Fruit fly (Drosophila melanogaster) Kc167 (cell line): Measurements from ENCODE around the gene CG13409.

ENCODE experiments used
- Sin3A ChIP-seq: fragments of >200 bp; optimal IDR thresholded peaks from 2 replicates; lab custom pipeline; 2018; ENCODE audit warnings: missing external identifiers
- h ChIP-seq: fragments of >200 bp; optimal IDR thresholded peaks from 3 replicates; lab custom pipeline; 2018; ENCODE audit warnings: missing external identifiers
- ttk ChIP-seq: sonication (Bioruptor generic); optimal IDR thresholded peaks from 2 replicates; lab custom pipeline; 2017; ENCODE audit warnings: missing external identifiers

DNA sequence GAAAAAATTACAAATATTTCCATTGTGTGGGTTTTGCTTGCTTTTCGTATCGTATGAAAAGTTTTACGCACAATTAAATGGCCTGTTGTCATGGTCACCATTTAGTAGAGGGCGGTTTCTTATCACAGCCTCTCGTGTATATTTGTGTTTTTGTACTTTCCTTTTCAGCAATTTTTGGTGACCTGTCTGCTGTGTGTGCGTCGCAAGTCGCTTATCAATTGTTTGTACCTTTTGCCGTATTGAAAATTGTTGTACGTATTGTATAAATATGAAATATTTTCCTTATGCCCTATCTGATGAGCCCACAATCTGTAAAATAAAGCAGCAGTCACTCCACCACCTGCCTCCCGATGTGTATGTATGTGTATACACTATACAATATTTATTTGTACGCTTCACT lies 34.7 kb upstream of the CG13409 start:
- TF ChIP-seq ttk (no peak), Sin3A (lab: Kevin White, UChicago) (no peak), h (lab: Kevin White, UChicago) (no peak)
